Worm (Caenorhabditis elegans) whole organism, mixed stage, embryonic: ENCODE measurements around the gene lgg-1.

Experiments used
- mep-1 ChIP-seq: fragments of 150-350 bp; optimal IDR thresholded peaks from 2 replicates; lab custom pipeline; 2017; ENCODE audit warnings: missing biosample characterization, missing genetic modification reagents, missing genetic modification characterization, inconsistent platforms
- sptf-1 ChIP-seq: sonication (generic microtip); optimal IDR thresholded peaks from 2 replicates; lab custom pipeline; 2017; ENCODE audit warnings: mild to moderate bottlenecking, missing genetic modification characterization, moderate library complexity, missing compliant biosample characterization

DNA sequence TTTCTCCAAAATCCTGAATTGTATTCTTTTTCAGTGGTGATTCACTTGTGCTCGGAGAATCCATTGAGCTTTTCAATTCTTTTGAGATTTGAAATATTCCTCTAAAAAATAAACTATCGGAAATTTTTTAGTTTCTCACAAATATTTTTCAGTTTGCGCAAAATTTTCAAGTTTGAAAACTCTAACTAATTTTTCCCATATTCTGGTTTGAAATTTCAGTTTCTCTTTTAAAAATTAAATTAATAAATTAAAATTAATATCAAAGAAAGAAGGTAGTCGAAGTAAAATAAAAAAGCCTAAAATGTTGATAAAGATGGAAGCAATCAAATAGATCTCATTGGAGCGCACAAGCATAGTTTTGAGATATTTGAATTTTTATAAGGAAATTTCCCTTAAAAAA, 4.4 kb upstream of the lgg-1 start, which contains the start of gene C32D5.10:
- TF ChIP-seq mep-1 (tag; lab: Kevin White, UChicago): no peak
- TF ChIP-seq sptf-1 (tag; lab: Kevin White, UChicago): no peak
